Worm (Caenorhabditis elegans) whole organism, L1 larva: ENCODE measurements around the gene oac-4.

Experiments
- C16A3.4 ChIP-seq: fragments of 150-350 bp; optimal IDR thresholded peaks from 2 replicates; lab custom pipeline; 2014; ENCODE audit warnings: missing biosample characterization, missing genetic modification characterization
- ama-1 ChIP-seq: fragments of 150-350 bp; optimal IDR thresholded peaks from 2 replicates; lab custom pipeline; 2014
- blmp-1 ChIP-seq: fragments of 150-350 bp; optimal IDR thresholded peaks from 2 replicates; lab custom pipeline; 2014; ENCODE audit warnings: missing biosample characterization, missing genetic modification characterization
- ztf-4 ChIP-seq: fragments of 150-350 bp; optimal IDR thresholded peaks from 2 replicates; lab custom pipeline; 2014; ENCODE audit warnings: missing biosample characterization, missing genetic modification characterization

ce11 chrII:3785257-3785656 is 50.6 kb downstream of the oac-4 start, which contains the start of gene T24E12.1:
- no peak for TF ChIP-seq blmp-1 (tag; lab: Kevin White, UChicago)
- no peak for TF ChIP-seq ama-1 (lab: Kevin White, UChicago)
- no peak for TF ChIP-seq C16A3.4 (tag; lab: Kevin White, UChicago)
- no peak for TF ChIP-seq ztf-4 (tag; lab: Kevin White, UChicago)
